Worm (Caenorhabditis elegans): ENCODE results near the gene srd-64.

DNA sequence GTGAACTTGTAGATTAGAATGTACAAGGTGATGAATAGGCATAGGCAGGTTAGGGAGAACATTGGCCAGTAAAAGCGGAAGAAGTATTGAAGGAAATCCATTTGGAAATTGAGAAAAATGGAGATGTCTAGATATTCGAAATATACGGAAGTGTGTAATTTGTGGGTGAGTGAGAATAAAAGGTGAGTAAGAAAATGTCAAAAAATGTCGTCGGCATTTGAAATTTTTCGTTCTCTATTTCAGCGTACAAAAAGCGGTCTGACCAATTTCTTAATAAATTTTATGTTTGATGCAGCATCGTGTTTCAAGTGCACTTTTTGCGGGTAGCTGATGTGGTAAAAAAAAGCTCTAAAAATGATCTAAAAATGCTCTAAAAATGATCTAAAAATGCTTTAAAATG lies at the start of gene srd-64:
- no peak for TF ChIP-seq aly-1 (tag; optimal IDR thresholded peaks at IDR 0.05)
- TF ChIP-seq flt-1 (GFP tag; IDR thresholded peaks at IDR 0.05) = no peak
- TF ChIP-seq tbx-37 (GFP tag; conservative IDR thresholded peaks at IDR 0.05) = no peak
- TF ChIP-seq sea-1 (GFP tag; conservative IDR thresholded peaks at IDR 0.05) = no peak
- no peak for TF ChIP-seq ama-1 (optimal IDR thresholded peaks at IDR 0.05)
- no peak for TF ChIP-seq scrt-1 (GFP tag; IDR thresholded peaks at IDR 0.05)
- TF ChIP-seq ceh-36 (tag; optimal IDR thresholded peaks at IDR 0.05) = no peak
- TF ChIP-seq tbx-11 (GFP tag; IDR thresholded peaks at IDR 0.05) = no peak
